Fruit fly (Drosophila melanogaster) whole organism, embryonic: Measurements from ENCODE around the gene Gsc.

Experiments
- Abd-B ChIP-seq: fragments of 200-800 bp; sonication (Bioruptor generic); optimal IDR thresholded peaks from 2 replicates; lab custom pipeline; 2018; ENCODE audit warnings: missing biosample characterization, mild to moderate bottlenecking, missing genetic modification characterization, moderate library complexity
- CG10543 ChIP-seq: fragments of 200-800 bp; sonication (Bioruptor generic); optimal IDR thresholded peaks from 3 replicates; lab custom pipeline; 2017; ENCODE audit warnings: missing biosample characterization, mild to moderate bottlenecking, missing genetic modification characterization, moderate library complexity
- CG12769 ChIP-seq: fragments of 200-800 bp; sonication (Bioruptor generic); optimal IDR thresholded peaks from 2 replicates; lab custom pipeline; 2019; ENCODE audit warnings: missing biosample characterization, mild to moderate bottlenecking, missing genetic modification characterization, moderate library complexity
- CG15514 ChIP-seq: fragments of 200-800 bp; sonication (Bioruptor generic); optimal IDR thresholded peaks from 3 replicates; lab custom pipeline; 2017; ENCODE audit warnings: missing biosample characterization, missing genetic modification characterization, mild to moderate bottlenecking, moderate library complexity, missing genetic modification reagents
- CG16815 ChIP-seq: fragments of 200-800 bp; sonication (Bioruptor generic); optimal IDR thresholded peaks from 3 replicates; lab custom pipeline; 2017; ENCODE audit warnings: missing biosample characterization, mild to moderate bottlenecking, missing genetic modification characterization
- CG17328 ChIP-seq: fragments of 200-800 bp; sonication (Bioruptor generic); IDR thresholded peaks from 2 replicates; pipeline ENCODE4 v1.3.6; 2022; ENCODE audit warnings: missing biosample characterization, missing genetic modification characterization
- CG17912 ChIP-seq: fragments of 200-800 bp; sonication (Bioruptor generic); optimal IDR thresholded peaks from 2 replicates; lab custom pipeline; 2018; ENCODE audit warnings: missing biosample characterization, mild to moderate bottlenecking, missing genetic modification characterization
- CG2116 ChIP-seq: fragments of 200-800 bp; sonication (Bioruptor generic); optimal IDR thresholded peaks from 3 replicates; lab custom pipeline; 2018; ENCODE audit warnings: missing biosample characterization, mild to moderate bottlenecking, missing genetic modification characterization
- CG30020 ChIP-seq: fragments of 200-800 bp; optimal IDR thresholded peaks from 2 replicates; lab custom pipeline; 2019; ENCODE audit warnings: missing biosample characterization, mild to moderate bottlenecking, missing genetic modification characterization, moderate library complexity
- CG31224 ChIP-seq: fragments of 200-800 bp; sonication (Bioruptor generic); IDR thresholded peaks from 2 replicates; pipeline ENCODE4 v1.3.6; 2022; ENCODE audit warnings: missing biosample characterization, missing genetic modification characterization
- CG31388 ChIP-seq: fragments of 200-800 bp; sonication (Bioruptor generic); optimal IDR thresholded peaks from 2 replicates; lab custom pipeline; 2016; ENCODE audit warnings: missing biosample characterization, missing genetic modification characterization
- CG32767 ChIP-seq: fragments of 200-800 bp; sonication (Bioruptor generic); IDR thresholded peaks from 2 replicates; pipeline ENCODE4 v1.3.6; 2022; ENCODE audit warnings: missing biosample characterization, missing genetic modification characterization
- CG34224 ChIP-seq: fragments of 200-800 bp; sonication (Bioruptor generic); IDR thresholded peaks from 3 replicates; pipeline ENCODE4 v1.3.6; 2022; ENCODE audit warnings: missing biosample characterization, missing genetic modification characterization; ENCODE audit not compliant: partially characterized antibody
- CG3726 ChIP-seq: fragments of 200-800 bp; sonication (Bioruptor generic); IDR thresholded peaks from 3 replicates; pipeline ENCODE4, ENCODE4 v1.3.6; 2022; ENCODE audit warnings: missing biosample characterization, missing genetic modification characterization
- CG42726 ChIP-seq: fragments of 200-800 bp; sonication (Bioruptor generic); IDR thresholded peaks from 2 replicates; pipeline ENCODE4 v1.3.6; 2022; ENCODE audit warnings: missing biosample characterization, missing genetic modification characterization; ENCODE audit not compliant: partially characterized antibody
- CG6683 ChIP-seq: fragments of 200-800 bp; sonication (Bioruptor generic); optimal IDR thresholded peaks from 2 replicates; lab custom pipeline; 2017; ENCODE audit warnings: missing biosample characterization, mild to moderate bottlenecking, missing genetic modification characterization, missing genetic modification reagents
- CG9876 ChIP-seq: fragments of 200-800 bp; sonication (Bioruptor generic); optimal IDR thresholded peaks from 2 replicates; lab custom pipeline; 2016; ENCODE audit warnings: missing biosample characterization, missing genetic modification characterization
- D19A ChIP-seq: fragments of 200-800 bp; optimal IDR thresholded peaks from 3 replicates; lab custom pipeline; 2019; ENCODE audit warnings: missing biosample characterization, mild to moderate bottlenecking, missing genetic modification characterization, moderate library complexity
- Dad ChIP-seq: fragments of 200-800 bp; sonication (Bioruptor generic); optimal IDR thresholded peaks from 3 replicates; lab custom pipeline; 2016; ENCODE audit warnings: missing biosample characterization, missing genetic modification characterization
- E2f1 ChIP-seq: fragments of 200-800 bp; sonication (Bioruptor generic); IDR thresholded peaks from 2 replicates; pipeline ENCODE4 v1.3.6; 2022; ENCODE audit warnings: missing biosample characterization, missing genetic modification characterization
- HLH4C ChIP-seq: fragments of 200-800 bp; sonication (Bioruptor generic); IDR thresholded peaks from 3 replicates; pipeline ENCODE4 v1.3.6; 2022; ENCODE audit warnings: missing biosample characterization, missing genetic modification characterization; ENCODE audit not compliant: partially characterized antibody
- Hr39 ChIP-seq: fragments of >200 bp; optimal IDR thresholded peaks from 2 replicates; lab custom pipeline; 2017
- Neu2 ChIP-seq: fragments of 200-800 bp; sonication (Bioruptor generic); optimal IDR thresholded peaks from 3 replicates; lab custom pipeline; 2016; ENCODE audit warnings: missing biosample characterization, missing genetic modification characterization, borderline replicate concordance
- Nf-YC ChIP-seq: fragments of 200-800 bp; optimal IDR thresholded peaks from 3 replicates; lab custom pipeline; 2019; ENCODE audit warnings: missing biosample characterization, mild to moderate bottlenecking, missing genetic modification characterization, moderate library complexity
- Opbp ChIP-seq: fragments of 200-800 bp; sonication (Bioruptor generic); IDR thresholded peaks from 3 replicates; pipeline ENCODE4 v1.3.6; 2022; ENCODE audit warnings: missing biosample characterization, missing genetic modification characterization; ENCODE audit not compliant: partially characterized antibody
- Pdp1 ChIP-seq, 2 experiments: fragments of 200-800 bp; sonication (Bioruptor generic); optimal IDR thresholded peaks; 3 replicates each; lab custom pipeline; 2016; ENCODE audit warnings: missing biosample characterization in 2 of 2, missing genetic modification characterization in 2 of 2, mild to moderate bottlenecking in 1 of 2, moderate library complexity in 1 of 2
- Ravus ChIP-seq: fragments of 200-800 bp; sonication (Bioruptor generic); IDR thresholded peaks from 2 replicates; pipeline ENCODE4 v1.3.6; 2022; ENCODE audit warnings: missing biosample characterization, missing genetic modification characterization
- Rx ChIP-seq: fragments of 200-800 bp; sonication (Bioruptor generic); IDR thresholded peaks from 2 replicates; pipeline ENCODE4 v1.3.6; 2022; ENCODE audit warnings: missing biosample characterization, missing genetic modification characterization
- Scr ChIP-seq: fragments of 200-800 bp; sonication (Bioruptor generic); IDR thresholded peaks from 2 replicates; pipeline ENCODE4 v1.3.6; 2022; ENCODE audit warnings: missing biosample characterization, missing genetic modification characterization; ENCODE audit not compliant: partially characterized antibody
- abd-A ChIP-seq: fragments of 200-800 bp; sonication (Bioruptor generic); optimal IDR thresholded peaks from 3 replicates; lab custom pipeline; 2019; ENCODE audit warnings: missing biosample characterization, mild to moderate bottlenecking, missing genetic modification characterization, moderate library complexity
- al ChIP-seq: fragments of 200-800 bp; sonication (Bioruptor generic); IDR thresholded peaks from 2 replicates; pipeline ENCODE4 v1.3.6; 2022; ENCODE audit warnings: missing biosample characterization, missing genetic modification characterization
- az2 ChIP-seq: fragments of 200-800 bp; sonication (Bioruptor generic); optimal IDR thresholded peaks from 3 replicates; lab custom pipeline; 2016; ENCODE audit warnings: missing biosample characterization, missing genetic modification characterization
- bbx ChIP-seq: fragments of 200-800 bp; sonication (Bioruptor generic); IDR thresholded peaks from 2 replicates; pipeline ENCODE4 v1.3.6; 2022; ENCODE audit warnings: missing biosample characterization, missing genetic modification characterization; ENCODE audit not compliant: partially characterized antibody
- corto ChIP-seq: fragments of 200-800 bp; sonication (Bioruptor generic); optimal IDR thresholded peaks from 2 replicates; lab custom pipeline; 2016; ENCODE audit warnings: missing biosample characterization, mild to moderate bottlenecking, missing genetic modification characterization, moderate library complexity
- ems ChIP-seq: fragments of 200-800 bp; sonication (Bioruptor generic); optimal IDR thresholded peaks from 3 replicates; lab custom pipeline; 2016; ENCODE audit warnings: missing biosample characterization, missing genetic modification characterization
- fd3F ChIP-seq: fragments of 200-800 bp; sonication (Bioruptor generic); optimal IDR thresholded peaks from 2 replicates; lab custom pipeline; 2018; ENCODE audit warnings: missing biosample characterization, mild to moderate bottlenecking, missing genetic modification characterization, moderate library complexity
- fd64A ChIP-seq: fragments of 200-800 bp; sonication (Bioruptor generic); optimal IDR thresholded peaks from 3 replicates; lab custom pipeline; 2018; ENCODE audit warnings: missing biosample characterization, mild to moderate bottlenecking, missing genetic modification characterization
- luna ChIP-seq: fragments of 200-800 bp; sonication (Bioruptor generic); optimal IDR thresholded peaks from 2 replicates; lab custom pipeline; 2016; ENCODE audit warnings: missing biosample characterization, missing genetic modification characterization
- nau ChIP-seq: fragments of 200-800 bp; sonication (Bioruptor generic); optimal IDR thresholded peaks from 3 replicates; lab custom pipeline; 2017; ENCODE audit warnings: missing biosample characterization, mild to moderate bottlenecking, missing genetic modification characterization, missing genetic modification reagents
- nmo ChIP-seq: fragments of 200-800 bp; sonication (Bioruptor generic); optimal IDR thresholded peaks from 2 replicates; lab custom pipeline; 2018; ENCODE audit warnings: missing biosample characterization, mild to moderate bottlenecking, missing genetic modification characterization, moderate library complexity
- org-1 ChIP-seq: fragments of 200-800 bp; sonication (Bioruptor generic); optimal IDR thresholded peaks from 2 replicates; lab custom pipeline; 2017; ENCODE audit warnings: missing biosample characterization, missing genetic modification characterization
- peb ChIP-seq: fragments of 200-800 bp; sonication (Bioruptor generic); IDR thresholded peaks from 2 replicates; pipeline ENCODE4 v1.3.6; 2022; ENCODE audit warnings: missing biosample characterization, missing genetic modification characterization
- row ChIP-seq: fragments of 200-800 bp; sonication (Bioruptor generic); IDR thresholded peaks from 3 replicates; pipeline ENCODE4 v1.3.6; 2022; ENCODE audit warnings: missing biosample characterization, missing genetic modification characterization
- so ChIP-seq: fragments of 200-800 bp; sonication (Bioruptor generic); IDR thresholded peaks from 3 replicates; pipeline ENCODE4 v1.3.6; 2022; ENCODE audit warnings: missing biosample characterization, missing genetic modification characterization
- sr ChIP-seq: fragments of 200-800 bp; sonication (Bioruptor generic); IDR thresholded peaks from 3 replicates; pipeline ENCODE4 v1.3.6; 2022; ENCODE audit warnings: missing biosample characterization, missing genetic modification characterization
- sug ChIP-seq: fragments of 200-800 bp; optimal IDR thresholded peaks from 2 replicates; lab custom pipeline; 2019; ENCODE audit warnings: missing biosample characterization, mild to moderate bottlenecking, missing genetic modification characterization, moderate library complexity
- tin ChIP-seq: fragments of 200-800 bp; sonication (Bioruptor generic); optimal IDR thresholded peaks from 3 replicates; lab custom pipeline; 2016; ENCODE audit warnings: missing biosample characterization, missing genetic modification characterization
- tx ChIP-seq: fragments of 200-800 bp; sonication (Bioruptor generic); optimal IDR thresholded peaks from 2 replicates; lab custom pipeline; 2016; ENCODE audit warnings: missing biosample characterization, missing genetic modification characterization
- unc-4 ChIP-seq: fragments of 200-800 bp; sonication (Bioruptor generic); IDR thresholded peaks from 2 replicates; pipeline ENCODE4 v1.3.6; 2022; ENCODE audit warnings: missing biosample characterization, missing genetic modification characterization; ENCODE audit not compliant: partially characterized antibody
- wdn ChIP-seq: fragments of 200-800 bp; sonication (Bioruptor generic); IDR thresholded peaks from 2 replicates; pipeline ENCODE4 v1.3.6; 2022; ENCODE audit warnings: missing biosample characterization, missing genetic modification characterization
- zfh1 ChIP-seq: fragments of 200-800 bp; sonication (Bioruptor generic); IDR thresholded peaks from 3 replicates; pipeline ENCODE4 v1.3.6; 2022; ENCODE audit warnings: missing biosample characterization, missing genetic modification characterization

The Gsc gene

dm6 chr2L:606165-606564 is 11.7 kb upstream of the Gsc start:
- TF ChIP-seq zfh1 = peak; percentile 73
- TF ChIP-seq tx (GFP tag; lab: Kevin White, UChicago) = no peak
- peak; percentile 57; the same call in 2 of the 3 replicates for TF ChIP-seq row
- TF ChIP-seq CG3726 (GFP tag; lab: Robert Waterston, UW) = no peak
- TF ChIP-seq az2 = peak; percentile 31
- peak; percentile 17 for TF ChIP-seq org-1 (GFP tag; lab: Kevin White, UChicago)
- no peak for TF ChIP-seq Dad
- TF ChIP-seq luna (GFP tag; lab: Kevin White, UChicago) = no peak
- TF ChIP-seq CG12769 = no peak
- TF ChIP-seq CG42726 = no peak
- TF ChIP-seq CG34224 (GFP tag; lab: Robert Waterston, UW) = no peak
- TF ChIP-seq al (GFP tag; lab: Robert Waterston, UW) = no peak
- TF ChIP-seq abd-A (tag; lab: Kevin White, UChicago) = no peak
- TF ChIP-seq HLH4C (GFP tag; lab: Robert Waterston, UW) = no peak
- no peak for TF ChIP-seq CG32767 (GFP tag; lab: Robert Waterston, UW)
- no peak for TF ChIP-seq unc-4
- TF ChIP-seq CG9876 (GFP tag; lab: Kevin White, UChicago) = no peak
- TF ChIP-seq sug = no peak
- no peak for TF ChIP-seq ems (GFP tag; lab: Kevin White, UChicago)
- TF ChIP-seq CG31388 = no peak
- TF ChIP-seq Hr39 (lab: Kevin White, UChicago) = no peak
- TF ChIP-seq Nf-YC (tag; lab: Kevin White, UChicago) = no peak
- peak; percentile 65 for TF ChIP-seq CG17328 (GFP tag; lab: Robert Waterston, UW)
- peak; percentile 17 for TF ChIP-seq tin (GFP tag; lab: Kevin White, UChicago)
- no peak for TF ChIP-seq CG31224
- no peak for TF ChIP-seq sr (GFP tag; lab: Robert Waterston, UW)
- TF ChIP-seq Ravus = no peak
- TF ChIP-seq Pdp1 (GFP tag; optimal IDR thresholded peaks at IDR 0.05; lab: Kevin White, UChicago) = no peak
- peak; percentile 71 for TF ChIP-seq peb
- 0 out of 3 replicates have a peak, but pooled peaks have one; percentile 33 for TF ChIP-seq so (GFP tag; lab: Robert Waterston, UW)
- TF ChIP-seq CG10543 (GFP tag; lab: Kevin White, UChicago) = no peak
- no peak for TF ChIP-seq Rx (GFP tag; lab: Robert Waterston, UW)
- TF ChIP-seq CG15514 (GFP tag; lab: Kevin White, UChicago) = no peak
- TF ChIP-seq fd3F (GFP tag; lab: Kevin White, UChicago) = no peak
- no peak for TF ChIP-seq CG30020 (tag; lab: Kevin White, UChicago)
- TF ChIP-seq CG16815 (GFP tag; lab: Kevin White, UChicago) = peak; percentile 67
- no peak for TF ChIP-seq Neu2 (GFP tag; lab: Kevin White, UChicago)
- TF ChIP-seq CG2116 (GFP tag; lab: Kevin White, UChicago) = no peak
- no peak for TF ChIP-seq corto (GFP tag; lab: Kevin White, UChicago)
- no peak for TF ChIP-seq nau (GFP tag; lab: Kevin White, UChicago)
- no peak for TF ChIP-seq D19A (tag; lab: Kevin White, UChicago)
- TF ChIP-seq CG17912 (GFP tag; lab: Kevin White, UChicago) = no peak
- TF ChIP-seq Scr = no peak
- no peak for TF ChIP-seq bbx (GFP tag; lab: Robert Waterston, UW)
- TF ChIP-seq Opbp (GFP tag; lab: Robert Waterston, UW) = no peak
- no peak for TF ChIP-seq CG6683 (GFP tag; lab: Kevin White, UChicago)
- no peak for TF ChIP-seq Abd-B (GFP tag; lab: Kevin White, UChicago)
- peak; percentile 22 for TF ChIP-seq nmo (GFP tag; lab: Kevin White, UChicago)
- TF ChIP-seq E2f1 = no peak
- no peak for TF ChIP-seq fd64A
- no peak for TF ChIP-seq wdn
